Fruit fly (Drosophila melanogaster): ENCODE measurements around the gene CG18596.

Gene CG18596

DNA sequence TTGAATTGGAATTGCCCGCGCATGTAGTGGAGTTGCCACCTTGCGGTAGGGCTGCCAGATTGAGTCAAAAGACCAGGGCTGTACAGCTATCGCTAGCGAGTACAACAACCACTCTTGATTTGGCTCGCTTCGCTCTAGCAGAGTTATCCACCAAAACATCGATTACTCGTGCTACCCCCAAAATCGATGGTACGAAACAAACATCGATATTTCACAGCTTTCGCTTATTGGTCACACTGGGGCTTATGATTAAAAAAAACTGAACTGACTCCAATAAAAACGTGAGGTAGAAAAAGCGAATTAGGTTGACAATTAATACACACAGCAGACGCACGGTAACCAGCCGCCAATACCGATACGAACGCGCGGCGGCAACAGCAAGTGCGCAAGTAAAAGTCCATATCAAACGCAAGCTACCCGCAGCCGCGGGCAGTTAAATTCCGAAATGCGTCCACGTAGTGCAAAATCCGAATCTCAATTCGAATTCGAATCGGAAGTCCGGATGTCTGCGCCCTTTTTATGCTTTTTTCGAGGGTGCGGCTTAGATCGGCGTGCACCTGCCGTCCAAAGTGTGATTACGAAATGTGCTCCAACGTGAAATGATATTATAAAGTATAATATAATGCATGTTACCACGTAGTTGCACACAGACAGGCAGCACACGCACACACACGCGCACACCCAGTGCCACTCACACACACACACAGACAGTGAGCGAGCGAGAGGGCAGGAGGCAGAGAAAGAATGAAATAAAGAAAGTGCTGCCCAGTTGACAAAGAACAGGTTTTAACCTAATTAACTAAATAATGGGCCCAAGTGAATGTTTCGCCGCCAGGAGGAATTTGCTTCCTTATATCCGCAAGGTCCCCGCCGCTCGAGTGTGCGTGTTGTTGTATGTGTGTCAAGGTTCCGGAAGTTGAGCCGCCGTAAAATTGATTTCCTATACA is 19.0 kb upstream of the CG18596 start, which contains the start of gene Sar1:
Gene Sar1 (plus strand): TSS at position 222 of the 947 bp plus-strand sequence.
- TF ChIP-seq psq (optimal IDR thresholded peaks at IDR 0.05): no peak
- no peak for TF ChIP-seq Myc (optimal IDR thresholded peaks at IDR 0.05)
- TF ChIP-seq ttk (optimal IDR thresholded peaks at IDR 0.05): no peak
- no peak for TF ChIP-seq h (optimal IDR thresholded peaks at IDR 0.05)
- no peak for TF ChIP-seq insv (optimal IDR thresholded peaks at IDR 0.05)
- TF ChIP-seq Sin3A (optimal IDR thresholded peaks at IDR 0.05): no peak

DNA sequence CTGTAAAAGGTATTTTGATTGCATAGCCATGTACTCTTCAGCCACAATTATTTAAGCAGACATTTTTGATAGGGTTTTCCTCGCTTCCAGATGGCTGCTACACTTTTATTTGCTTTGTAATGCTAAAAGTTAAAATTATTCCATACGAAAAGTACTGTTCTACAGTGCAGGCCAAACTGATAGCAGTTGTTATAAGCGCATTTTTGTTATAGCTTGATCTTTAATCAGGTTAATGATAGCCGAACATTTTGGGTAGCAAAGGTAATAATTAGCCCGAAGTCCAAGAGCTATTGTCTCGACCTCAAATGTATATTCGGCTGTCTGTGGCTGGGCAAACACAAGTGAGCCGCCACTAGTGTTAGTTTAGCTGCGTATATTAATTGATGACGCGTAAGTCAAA is 17.8 kb upstream of the CG18596 start:
- no peak for TF ChIP-seq insv (optimal IDR thresholded peaks at IDR 0.05)
- no peak for TF ChIP-seq ttk (optimal IDR thresholded peaks at IDR 0.05)
- TF ChIP-seq Myc (optimal IDR thresholded peaks at IDR 0.05): no peak
- no peak for TF ChIP-seq h (optimal IDR thresholded peaks at IDR 0.05)
- no peak for TF ChIP-seq Sin3A (optimal IDR thresholded peaks at IDR 0.05)
- no peak for TF ChIP-seq psq (optimal IDR thresholded peaks at IDR 0.05)

DNA sequence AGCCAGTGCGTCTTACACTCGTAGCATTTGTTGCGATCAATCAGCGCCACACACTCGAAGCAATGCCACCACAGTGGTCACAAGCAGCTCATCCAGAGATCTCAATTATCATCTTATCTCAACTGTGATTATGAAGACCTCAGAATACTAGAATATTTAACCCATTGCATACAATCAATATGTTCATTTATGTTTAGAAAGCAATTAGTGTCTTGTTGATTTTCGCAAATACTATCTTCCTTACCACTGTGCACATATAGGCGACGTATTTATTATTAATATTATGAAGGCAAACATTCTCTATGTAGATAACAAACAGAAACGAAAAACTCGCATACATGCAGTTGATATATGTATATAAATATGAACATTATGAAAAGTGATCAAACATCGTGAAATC is 16.9 kb upstream of the CG18596 start:
- TF ChIP-seq Sin3A (optimal IDR thresholded peaks at IDR 0.05): no peak
- no peak for TF ChIP-seq Myc (optimal IDR thresholded peaks at IDR 0.05)
- TF ChIP-seq h (optimal IDR thresholded peaks at IDR 0.05): no peak

DNA sequence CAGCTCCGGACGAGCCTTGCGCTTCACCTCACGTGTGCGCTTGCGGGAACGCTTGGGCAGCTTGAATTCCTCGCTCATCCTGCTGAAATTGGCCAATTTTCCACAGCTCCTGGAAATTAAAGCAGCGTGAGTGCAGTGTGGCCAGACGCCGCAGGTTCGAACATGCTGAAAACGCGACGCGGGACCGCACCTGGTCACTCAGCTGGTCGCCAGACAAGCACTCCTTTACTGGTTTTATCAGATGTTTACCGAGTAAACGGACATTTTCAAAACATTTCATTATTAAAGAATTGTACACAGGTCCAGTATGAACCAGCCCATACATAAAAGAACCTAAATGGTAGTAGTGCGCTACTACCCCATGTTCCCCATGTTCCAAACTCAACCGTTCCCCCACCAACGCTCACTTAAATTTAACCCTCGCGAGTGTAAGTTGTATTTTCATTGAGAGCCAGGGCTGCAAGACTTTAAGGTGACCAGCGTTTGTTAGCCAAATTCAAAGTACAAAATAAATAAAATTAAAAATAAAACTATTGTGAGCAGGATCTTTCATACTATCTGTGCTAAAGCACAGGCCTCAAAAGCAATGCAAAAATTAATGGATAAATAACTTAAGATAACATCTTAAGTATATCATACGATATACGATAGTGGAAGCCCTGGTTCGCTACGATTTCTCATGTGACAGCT is 13.4 kb upstream of the CG18596 start, which contains the start of the genes JMJD6, CG7071 and Muted:
Gene JMJD6 (minus strand): TSS at position 154 of the 690 bp plus-strand sequence.
Gene CG7071 (plus strand): TSS at position 403 of the 690 bp plus-strand sequence.
Gene Muted (plus strand): TSS at position 403 of the 690 bp plus-strand sequence.
- TF ChIP-seq insv (optimal IDR thresholded peaks at IDR 0.05) (no peak), h (optimal IDR thresholded peaks at IDR 0.05) (no peak), ttk (optimal IDR thresholded peaks at IDR 0.05) (no peak), psq (optimal IDR thresholded peaks at IDR 0.05) (no peak), Myc (optimal IDR thresholded peaks at IDR 0.05) (no peak), Sin3A (optimal IDR thresholded peaks at IDR 0.05) (no peak)

DNA sequence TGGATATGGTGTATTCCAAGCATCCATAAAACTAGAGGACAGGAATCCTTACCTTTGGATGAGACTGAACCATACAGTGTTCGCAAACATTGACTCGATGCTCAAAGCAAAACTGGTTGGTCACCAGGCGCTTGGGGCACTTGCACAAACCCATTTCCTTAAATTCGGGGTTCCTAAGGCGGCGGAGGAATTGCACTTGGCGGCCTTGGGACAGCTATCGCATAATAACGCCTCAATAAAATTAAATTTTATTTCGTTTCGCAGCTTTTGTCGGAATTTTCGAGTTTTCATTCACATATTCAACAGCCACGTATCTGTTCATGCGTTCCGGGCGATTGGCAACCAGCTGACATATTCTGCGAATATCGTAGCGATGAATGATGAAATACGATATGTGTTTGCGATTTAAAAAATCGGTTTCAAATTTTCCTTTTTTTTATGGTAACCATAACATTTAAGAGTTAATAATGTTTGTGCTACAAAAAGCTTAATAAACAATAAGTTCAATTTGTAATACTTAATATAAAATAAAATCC is 10.0 kb upstream of the CG18596 start, which contains the start of gene CG5382:
Gene CG5382 (minus strand): TSS at position 324 of the 536 bp plus-strand sequence.
- TF ChIP-seq h (optimal IDR thresholded peaks at IDR 0.05) (no peak), ttk (optimal IDR thresholded peaks at IDR 0.05) (no peak), Sin3A (optimal IDR thresholded peaks at IDR 0.05) (no peak)

DNA sequence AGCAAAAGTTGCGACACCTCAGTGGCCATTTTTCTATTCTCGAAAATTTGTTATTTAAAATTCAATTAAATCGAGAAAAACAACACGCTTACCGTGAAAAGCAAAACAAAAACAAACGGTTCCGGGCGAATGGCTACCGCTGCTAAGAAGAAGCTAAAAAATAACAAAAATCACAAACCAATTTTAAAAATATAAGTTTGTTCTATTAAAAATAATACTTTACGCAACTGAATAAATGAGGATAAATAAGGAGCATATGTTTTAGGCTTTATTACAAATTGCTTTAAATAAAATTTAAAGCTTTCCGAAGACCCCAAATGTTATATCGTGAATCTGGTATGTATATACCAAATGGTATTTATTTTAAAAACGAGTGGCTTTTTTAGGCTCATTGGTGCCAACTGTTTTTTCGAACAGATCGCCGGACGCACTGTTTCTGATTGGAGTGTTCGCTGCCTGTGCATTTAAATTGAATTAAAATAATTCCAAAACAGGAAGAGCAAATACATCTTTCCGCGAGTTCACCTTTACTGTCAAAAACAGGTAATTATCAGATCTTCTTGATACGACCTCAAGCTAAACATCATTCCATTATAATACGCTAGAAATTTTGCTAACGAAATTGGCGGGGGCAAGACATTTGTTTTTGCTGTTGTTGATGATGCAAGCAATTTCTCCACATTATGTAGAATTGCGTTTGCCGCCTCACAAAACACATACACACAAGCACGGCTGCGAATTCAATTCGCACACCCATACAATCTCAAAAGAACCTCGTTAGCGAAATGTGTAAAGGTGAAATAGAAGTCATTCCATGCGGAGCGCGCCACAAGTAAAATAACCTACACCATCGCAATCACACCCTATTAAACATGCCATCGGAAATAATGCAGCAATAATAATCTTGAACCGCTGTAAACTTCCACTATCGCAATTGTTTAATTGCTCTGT is 8.3 kb upstream of the CG18596 start, which contains the start of the genes Polr3F and PyK:
Gene Polr3F (minus strand): TSS at position 248 of the 951 bp plus-strand sequence.
Gene PyK (plus strand): TSS at position 411 of the 951 bp plus-strand sequence.
- no peak for TF ChIP-seq insv (optimal IDR thresholded peaks at IDR 0.05)
- no peak for TF ChIP-seq psq (optimal IDR thresholded peaks at IDR 0.05)
- TF ChIP-seq h (optimal IDR thresholded peaks at IDR 0.05): no peak
- no peak for TF ChIP-seq Sin3A (optimal IDR thresholded peaks at IDR 0.05)
- TF ChIP-seq ttk (optimal IDR thresholded peaks at IDR 0.05): no peak
- TF ChIP-seq Myc (optimal IDR thresholded peaks at IDR 0.05): no peak

DNA sequence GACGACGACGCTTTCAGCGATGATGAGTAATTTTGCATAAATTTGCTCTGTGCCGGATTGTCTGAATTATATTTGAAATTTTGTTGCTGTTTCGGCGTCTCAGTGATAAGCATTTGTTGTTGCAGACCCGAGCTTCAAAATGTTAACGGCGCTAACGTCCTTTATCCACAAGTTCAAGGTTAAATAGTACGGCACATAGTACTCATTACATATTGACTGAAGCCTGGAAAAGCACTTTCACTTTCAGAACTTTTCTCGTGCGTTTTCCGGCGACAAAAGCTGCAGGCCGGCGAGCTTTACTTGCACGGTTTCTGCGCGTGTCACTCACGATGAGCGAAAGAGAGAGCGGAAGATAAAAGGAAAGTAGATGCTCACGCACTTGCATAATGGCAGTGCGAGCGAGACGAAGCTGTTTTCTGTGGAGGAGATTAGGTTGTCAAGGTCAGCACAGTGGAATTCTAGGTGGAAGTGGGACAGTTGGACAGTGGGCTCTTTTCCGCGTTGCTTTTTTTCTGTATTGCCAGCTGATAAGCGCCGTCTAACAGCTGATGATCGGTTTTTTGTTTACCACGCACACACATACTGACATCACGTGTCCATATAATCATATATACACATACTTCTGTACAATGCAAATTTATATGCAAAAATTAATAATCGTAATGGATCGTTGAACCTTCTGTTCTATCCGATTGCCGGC is 7.5 kb upstream of the CG18596 start:
- TF ChIP-seq insv (optimal IDR thresholded peaks at IDR 0.05): no peak
- no peak for TF ChIP-seq ttk (optimal IDR thresholded peaks at IDR 0.05)
- TF ChIP-seq Sin3A (optimal IDR thresholded peaks at IDR 0.05): no peak
- TF ChIP-seq psq (optimal IDR thresholded peaks at IDR 0.05): no peak
- no peak for TF ChIP-seq h (optimal IDR thresholded peaks at IDR 0.05)
- no peak for TF ChIP-seq Myc (optimal IDR thresholded peaks at IDR 0.05)

DNA sequence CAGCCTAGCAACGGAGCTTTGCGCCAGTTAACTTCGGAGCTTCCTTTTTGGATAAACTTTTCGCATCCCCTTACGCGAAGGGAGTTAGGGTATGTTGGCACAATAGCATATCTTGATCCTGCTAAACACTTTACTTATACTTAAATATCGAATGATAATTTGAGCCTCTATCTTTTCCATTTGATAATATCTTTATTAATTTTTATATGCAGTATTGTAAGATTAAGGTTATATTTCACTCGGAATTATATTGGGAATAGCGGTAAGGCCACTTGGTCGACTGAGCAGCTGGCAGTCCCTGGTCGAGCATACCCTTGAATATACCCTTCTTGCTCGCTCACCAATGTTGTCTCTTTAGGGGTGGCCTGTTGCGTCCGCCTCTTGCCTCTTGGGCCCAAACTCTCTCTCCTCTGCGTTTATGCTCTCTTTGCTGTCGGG is 6.9 kb upstream of the CG18596 start:
- no peak for TF ChIP-seq Sin3A (optimal IDR thresholded peaks at IDR 0.05)
- TF ChIP-seq Myc (optimal IDR thresholded peaks at IDR 0.05): no peak
- no peak for TF ChIP-seq ttk (optimal IDR thresholded peaks at IDR 0.05)
- no peak for TF ChIP-seq psq (optimal IDR thresholded peaks at IDR 0.05)
- no peak for TF ChIP-seq h (optimal IDR thresholded peaks at IDR 0.05)
- TF ChIP-seq insv (optimal IDR thresholded peaks at IDR 0.05): no peak

DNA sequence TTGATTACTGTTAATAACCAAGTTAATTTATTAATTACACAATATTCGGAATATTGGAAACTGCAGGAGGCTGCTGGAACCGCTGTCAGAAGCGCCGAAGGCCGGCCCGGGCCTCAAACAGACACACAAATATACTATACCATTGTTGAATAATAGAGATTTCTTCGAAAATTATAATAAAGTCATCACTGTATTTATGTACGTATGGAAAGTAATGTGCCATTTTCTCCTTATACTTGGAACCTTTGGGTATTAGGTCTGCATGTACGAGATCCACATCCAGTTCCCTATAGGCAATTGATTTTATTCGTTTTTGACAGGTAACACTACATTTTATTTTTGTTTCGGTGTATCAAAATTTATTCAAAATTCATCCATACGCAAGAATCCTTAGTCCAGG is 3.2 kb upstream of the CG18596 start, which contains the start of gene CG7069:
Gene CG7069 (plus strand): TSS at position 301 of the 400 bp plus-strand sequence.
- no peak for TF ChIP-seq psq (optimal IDR thresholded peaks at IDR 0.05)
- no peak for TF ChIP-seq insv (optimal IDR thresholded peaks at IDR 0.05)
- TF ChIP-seq h (optimal IDR thresholded peaks at IDR 0.05): no peak
- no peak for TF ChIP-seq ttk (optimal IDR thresholded peaks at IDR 0.05)
- TF ChIP-seq Myc (optimal IDR thresholded peaks at IDR 0.05): no peak
- TF ChIP-seq Sin3A (optimal IDR thresholded peaks at IDR 0.05): no peak

DNA sequence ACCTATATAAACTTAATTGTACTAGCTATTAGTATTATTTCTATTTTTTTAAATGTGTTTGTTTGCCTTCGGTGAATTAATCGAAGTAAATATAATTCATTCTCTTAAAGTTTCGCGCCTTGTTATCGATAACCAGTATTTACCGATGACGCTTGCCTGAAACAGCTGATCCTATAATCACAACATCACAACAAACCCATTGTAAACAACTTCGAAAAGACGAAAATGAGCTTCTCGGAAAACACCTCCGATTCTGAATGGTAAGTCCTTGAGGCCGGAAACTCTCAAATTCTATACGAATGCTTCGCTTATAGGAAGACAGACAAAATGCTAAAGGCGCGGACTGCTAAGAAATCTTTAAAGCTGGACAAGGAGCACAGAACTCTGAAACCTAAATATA is 4.2 kb downstream of the CG18596 start, which contains the start of gene CG34149:
Gene CG34149 (plus strand): TSS at position 187 of the 400 bp plus-strand sequence.
- no peak for TF ChIP-seq Sin3A (optimal IDR thresholded peaks at IDR 0.05)
- TF ChIP-seq Myc (optimal IDR thresholded peaks at IDR 0.05): no peak
- TF ChIP-seq ttk (optimal IDR thresholded peaks at IDR 0.05): no peak
- TF ChIP-seq insv (optimal IDR thresholded peaks at IDR 0.05): no peak
- TF ChIP-seq psq (optimal IDR thresholded peaks at IDR 0.05): no peak
- TF ChIP-seq h (optimal IDR thresholded peaks at IDR 0.05): no peak
